Fruit fly (Drosophila melanogaster): ENCODE measurements around the gene CG12395.

Gene CG12395

dm6 chrX:16091431-16091990 is 28.8 kb upstream of the CG12395 start, which contains the start of gene Tob (continued):
- TF ChIP-seq BEAF-32 (GFP tag; optimal IDR thresholded peaks at IDR 0.05) (peak; percentile 10), CG3995 (GFP tag; optimal IDR thresholded peaks at IDR 0.05) (no peak), chinmo (GFP tag; IDR thresholded peaks at IDR 0.05; ENCODE audit: partially characterized antibody) (peak; percentile 97), CG2678 (tag; optimal IDR thresholded peaks at IDR 0.05) (peak; percentile 17), CG30431 (GFP tag; optimal IDR thresholded peaks at IDR 0.05) (no peak), Dll (GFP tag; IDR thresholded peaks at IDR 0.05; ENCODE audit: partially characterized antibody) (0 out of 4 replicates have a peak, but pooled peaks have one; percentile 21), CG14014 (GFP tag; IDR thresholded peaks at IDR 0.05) (peak; percentile 28; the same call in 1 of the 2 replicates), pfk (GFP tag; optimal IDR thresholded peaks at IDR 0.05) (no peak), Max (GFP tag; optimal IDR thresholded peaks at IDR 0.05) (no peak), CG6683 (GFP tag; optimal IDR thresholded peaks at IDR 0.05) (no peak), Ets65A (GFP tag) (no peak), her (GFP tag; optimal IDR thresholded peaks at IDR 0.05) (peak; percentile 22), CG17186 (GFP tag; optimal IDR thresholded peaks at IDR 0.05) (no peak), lola (GFP tag; optimal IDR thresholded peaks at IDR 0.05) (no peak), Myb (GFP tag; optimal IDR thresholded peaks at IDR 0.05) (no peak), tna (GFP tag; IDR thresholded peaks at IDR 0.05; ENCODE audit: partially characterized antibody) (peak; percentile 15; the same call in 1 of the 2 replicates), cad (GFP tag; optimal IDR thresholded peaks at IDR 0.05) (no peak), fd102C (GFP tag; optimal IDR thresholded peaks at IDR 0.05) (no peak), Nf-YA (GFP tag; IDR thresholded peaks at IDR 0.05) (no peak), HHEX (GFP tag; optimal IDR thresholded peaks at IDR 0.05) (no peak), CG30403 (GFP tag; optimal IDR thresholded peaks at IDR 0.05) (no peak), C15 (GFP tag; IDR thresholded peaks at IDR 0.05) (no peak), croc (GFP tag; conservative IDR thresholded peaks at IDR 0.05) (no peak), grau (tag; optimal IDR thresholded peaks at IDR 0.05) (no peak), tio (GFP tag; optimal IDR thresholded peaks at IDR 0.05) (no peak), Meics (GFP tag; optimal IDR thresholded peaks at IDR 0.05) (peak; percentile 100), CG12942 (GFP tag; optimal IDR thresholded peaks at IDR 0.05) (no peak), Fer3 (tag; optimal IDR thresholded peaks at IDR 0.05) (no peak), CG1603 (tag; optimal IDR thresholded peaks at IDR 0.05) (no peak), CG10654 (GFP tag; optimal IDR thresholded peaks at IDR 0.05) (no peak), HLH4C (GFP tag; IDR thresholded peaks at IDR 0.05; ENCODE audit: partially characterized antibody) (peak; percentile 34; the same call in 1 of the 3 replicates), NFAT (GFP tag; IDR thresholded peaks at IDR 0.05) (no peak), ham (GFP tag; IDR thresholded peaks at IDR 0.05) (no peak), Dad (GFP tag; optimal IDR thresholded peaks at IDR 0.05) (peak; percentile 10), CG7556 (GFP tag; optimal IDR thresholded peaks at IDR 0.05) (peak; percentile 1), CG4282 (GFP tag; optimal IDR thresholded peaks at IDR 0.05) (no peak), CG3726 (GFP tag; IDR thresholded peaks at IDR 0.05) (no peak), Hmx (GFP tag; optimal IDR thresholded peaks at IDR 0.05) (no peak), mam (GFP tag; optimal IDR thresholded peaks at IDR 0.05) (no peak), Pdp1 (GFP tag; optimal IDR thresholded peaks at IDR 0.05) (peak in 1 of 2 experiments; percentile 84), CrebB (tag; optimal IDR thresholded peaks at IDR 0.05) (peak; percentile 27), Gug (GFP tag; IDR thresholded peaks at IDR 0.05) (no peak), CG4730 (GFP tag; IDR thresholded peaks at IDR 0.05) (no peak), HmgZ (tag; optimal IDR thresholded peaks at IDR 0.05) (peak; percentile 52), CG7357 (GFP tag; IDR thresholded peaks at IDR 0.05) (no peak), Hand (GFP tag; optimal IDR thresholded peaks at IDR 0.05) (peak; percentile 3), CG17361 (GFP tag; IDR thresholded peaks at IDR 0.05) (no peak), Ets97D (GFP tag; optimal IDR thresholded peaks at IDR 0.05) (no peak), H15 (GFP tag; IDR thresholded peaks at IDR 0.05) (no peak), CG11504 (tag; optimal IDR thresholded peaks at IDR 0.05) (peak; percentile 36)
